Fruit fly (Drosophila melanogaster) whole organism, prepupa: ENCODE measurements around the gene CG31740.

Experiments
- CG10631 ChIP-seq: fragments of 200-800 bp; sonication (Bioruptor generic); optimal IDR thresholded peaks from 2 replicates; lab custom pipeline; 2016; ENCODE audit warnings: missing biosample characterization, missing genetic modification characterization
- CG11294 ChIP-seq: fragments of 200-800 bp; sonication (Bioruptor generic); IDR thresholded peaks from 2 replicates; pipeline ENCODE4 v1.3.6; 2022; ENCODE audit warnings: missing biosample characterization, missing genetic modification characterization
- CG11762 ChIP-seq: fragments of 200-800 bp; sonication (Bioruptor generic); optimal IDR thresholded peaks from 3 replicates; lab custom pipeline; 2016; ENCODE audit warnings: missing biosample characterization, missing genetic modification characterization; ENCODE audit not compliant: insufficient read depth
- CG11902 ChIP-seq: fragments of 200-800 bp; sonication (Bioruptor generic); optimal IDR thresholded peaks from 3 replicates; lab custom pipeline; 2016; ENCODE audit warnings: missing biosample characterization, missing genetic modification characterization
- CG15336 ChIP-seq: fragments of 200-800 bp; sonication (Bioruptor generic); IDR thresholded peaks from 2 replicates; pipeline ENCODE4 v1.3.6; 2022; ENCODE audit warnings: missing biosample characterization, missing genetic modification characterization
- CG16779 ChIP-seq: fragments of 200-800 bp; sonication (Bioruptor generic); optimal IDR thresholded peaks from 3 replicates; lab custom pipeline; 2017; ENCODE audit warnings: missing biosample characterization, mild to moderate bottlenecking, missing genetic modification characterization
- CG31627 ChIP-seq: fragments of 200-800 bp; sonication (Bioruptor generic); optimal IDR thresholded peaks from 3 replicates; lab custom pipeline; 2016; ENCODE audit warnings: missing biosample characterization, missing genetic modification characterization
- CG32006 ChIP-seq: fragments of 200-800 bp; sonication (Bioruptor generic); optimal IDR thresholded peaks from 3 replicates; lab custom pipeline; 2017; ENCODE audit warnings: missing biosample characterization, mild to moderate bottlenecking, missing genetic modification characterization
- CG34406 ChIP-seq: fragments of 200-800 bp; sonication (Bioruptor generic); optimal IDR thresholded peaks from 3 replicates; lab custom pipeline; 2016; ENCODE audit warnings: missing biosample characterization, missing genetic modification characterization
- CG6276 ChIP-seq: fragments of 200-800 bp; sonication (Bioruptor generic); optimal IDR thresholded peaks from 2 replicates; lab custom pipeline; 2017; ENCODE audit warnings: missing biosample characterization, mild to moderate bottlenecking, missing genetic modification characterization
- CG6792 ChIP-seq: fragments of 200-800 bp; sonication (Bioruptor generic); optimal IDR thresholded peaks from 3 replicates; lab custom pipeline; 2016; ENCODE audit warnings: missing biosample characterization, missing genetic modification characterization
- CG6808 ChIP-seq: fragments of 200-800 bp; sonication (Bioruptor generic); optimal IDR thresholded peaks from 3 replicates; lab custom pipeline; 2017; ENCODE audit warnings: missing biosample characterization, missing genetic modification characterization, mild to moderate bottlenecking, moderate library complexity, missing genetic modification reagents
- CG9139 ChIP-seq: fragments of 200-800 bp; sonication (Bioruptor generic); optimal IDR thresholded peaks from 3 replicates; lab custom pipeline; 2017; ENCODE audit warnings: missing biosample characterization, mild to moderate bottlenecking, missing genetic modification characterization
- Eip78C ChIP-seq: fragments of 200-800 bp; sonication (Bioruptor generic); peaks from one replicate; lab custom pipeline; 2016; ENCODE audit warnings: missing biosample characterization, missing genetic modification characterization
- Eip93F ChIP-seq: fragments of 200-800 bp; sonication (Bioruptor generic); optimal IDR thresholded peaks from 2 replicates; lab custom pipeline; 2016; ENCODE audit warnings: missing biosample characterization, mild to moderate bottlenecking, missing genetic modification characterization
- Ets96B ChIP-seq: fragments of 200-800 bp; optimal IDR thresholded peaks from 2 replicates; lab custom pipeline; 2019; ENCODE audit warnings: missing biosample characterization, mild to moderate bottlenecking, missing genetic modification characterization, moderate library complexity
- Hr38 ChIP-seq: sonication (Bioruptor generic); optimal IDR thresholded peaks from 2 replicates; lab custom pipeline; 2016; ENCODE audit warnings: missing biosample characterization, missing genetic modification characterization
- Hr39 ChIP-seq: fragments of 200-800 bp; sonication (Bioruptor generic); optimal IDR thresholded peaks from 2 replicates; lab custom pipeline; 2016; ENCODE audit warnings: missing biosample characterization, missing genetic modification characterization
- Hr4 ChIP-seq: fragments of 200-800 bp; sonication (Bioruptor generic); optimal IDR thresholded peaks from 3 replicates; lab custom pipeline; 2016; ENCODE audit warnings: missing biosample characterization, missing genetic modification characterization
- Lpt ChIP-seq: fragments of 200-800 bp; sonication (Bioruptor generic); optimal IDR thresholded peaks from 3 replicates; lab custom pipeline; 2016; ENCODE audit warnings: missing biosample characterization, missing genetic modification characterization
- Smox ChIP-seq: fragments of 200-800 bp; sonication (Bioruptor generic); optimal IDR thresholded peaks from 3 replicates; lab custom pipeline; 2016; ENCODE audit warnings: missing biosample characterization, missing genetic modification characterization
- Sox102F ChIP-seq: fragments of 200-800 bp; sonication (Bioruptor generic); optimal IDR thresholded peaks from 2 replicates; lab custom pipeline; 2016; ENCODE audit warnings: missing biosample characterization, mild to moderate bottlenecking, missing genetic modification characterization
- Sox14 ChIP-seq: fragments of 200-800 bp; sonication (Bioruptor generic); optimal IDR thresholded peaks from 3 replicates; lab custom pipeline; 2016; ENCODE audit warnings: missing biosample characterization, missing genetic modification characterization
- Sox15 ChIP-seq: fragments of 200-800 bp; sonication (Bioruptor generic); optimal IDR thresholded peaks from 3 replicates; lab custom pipeline; 2016; ENCODE audit warnings: missing biosample characterization, missing genetic modification characterization
- achi ChIP-seq: fragments of 200-800 bp; sonication (Bioruptor generic); optimal IDR thresholded peaks from 3 replicates; lab custom pipeline; 2016; ENCODE audit warnings: missing biosample characterization, missing genetic modification characterization
- acj6 ChIP-seq: fragments of 200-800 bp; sonication (Bioruptor generic); optimal IDR thresholded peaks from 3 replicates; lab custom pipeline; 2016; ENCODE audit warnings: missing biosample characterization, missing genetic modification characterization
- dac ChIP-seq: fragments of 200-800 bp; sonication (Bioruptor generic); optimal IDR thresholded peaks from 2 replicates; lab custom pipeline; 2017; ENCODE audit warnings: missing biosample characterization, mild to moderate bottlenecking, missing genetic modification characterization
- fd59A ChIP-seq: fragments of 200-800 bp; sonication (Bioruptor generic); optimal IDR thresholded peaks from 2 replicates; lab custom pipeline; 2017; ENCODE audit warnings: missing biosample characterization, mild to moderate bottlenecking, missing genetic modification characterization, missing genetic modification reagents
- lz ChIP-seq: fragments of 200-800 bp; sonication (Bioruptor generic); optimal IDR thresholded peaks from 3 replicates; lab custom pipeline; 2016; ENCODE audit warnings: missing biosample characterization, missing genetic modification characterization
- net ChIP-seq: fragments of 200-800 bp; sonication (Bioruptor generic); optimal IDR thresholded peaks from 3 replicates; lab custom pipeline; 2016; ENCODE audit warnings: missing biosample characterization, missing genetic modification characterization
- pdm3 ChIP-seq: fragments of 200-800 bp; sonication (Bioruptor generic); optimal IDR thresholded peaks from 3 replicates; lab custom pipeline; 2016; ENCODE audit warnings: missing biosample characterization, missing genetic modification characterization
- ss ChIP-seq, 2 experiments: fragments of 200-800 bp; sonication (Bioruptor generic); optimal IDR thresholded peaks; 2 replicates in 1 of 2; 3 replicates in 1 of 2; lab custom pipeline; 2017 to 2018; ENCODE audit warnings: mild to moderate bottlenecking in 2 of 2, missing biosample characterization in 2 of 2, missing genetic modification characterization in 2 of 2, moderate library complexity in 1 of 2
- topi ChIP-seq: fragments of 200-800 bp; sonication (Bioruptor generic); optimal IDR thresholded peaks from 3 replicates; lab custom pipeline; 2016; ENCODE audit warnings: missing biosample characterization, missing genetic modification characterization
- vri ChIP-seq: fragments of 200-800 bp; sonication (Bioruptor generic); optimal IDR thresholded peaks from 3 replicates; lab custom pipeline; 2016; ENCODE audit warnings: missing biosample characterization, mild to moderate bottlenecking, missing genetic modification characterization

CG31740 gene

DNA sequence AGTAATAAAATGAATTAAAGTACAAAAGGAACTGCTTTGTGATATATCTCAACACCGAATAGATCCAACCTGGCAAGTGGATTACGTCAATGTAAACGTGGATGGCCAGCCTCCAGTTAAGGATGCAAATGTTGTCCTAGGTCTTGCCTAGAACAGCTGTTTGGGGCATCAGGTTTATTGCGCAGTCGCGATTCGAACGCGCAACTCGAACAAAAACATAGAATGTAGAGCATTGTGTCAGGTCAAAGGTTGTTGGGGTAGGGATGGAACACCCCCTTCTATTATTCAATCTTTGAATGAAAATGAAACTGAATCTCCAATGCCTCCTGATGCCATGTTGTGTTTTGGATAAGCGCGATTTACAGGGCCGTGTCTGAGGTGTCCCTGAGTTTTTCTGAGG, 919 bp downstream of the CG31740 start:
- no peak for TF ChIP-seq Hr38
- TF ChIP-seq topi (GFP tag; lab: Kevin White, UChicago), result no peak
- no peak for TF ChIP-seq Lpt (GFP tag; lab: Kevin White, UChicago)
- no peak for TF ChIP-seq Ets96B (tag; lab: Kevin White, UChicago)
- no peak for TF ChIP-seq fd59A
- TF ChIP-seq CG10631, result no peak
- TF ChIP-seq ss (GFP tag; optimal IDR thresholded peaks at IDR 0.05; lab: Kevin White, UChicago), result no peak
- no peak for TF ChIP-seq Eip93F (GFP tag; lab: Kevin White, UChicago)
- TF ChIP-seq Eip78C (GFP tag; lab: Kevin White, UChicago), result no peak
- no peak for TF ChIP-seq pdm3 (GFP tag; lab: Kevin White, UChicago)
- TF ChIP-seq achi (GFP tag; lab: Kevin White, UChicago), result no peak
- TF ChIP-seq lz (GFP tag; lab: Kevin White, UChicago), result no peak

DNA sequence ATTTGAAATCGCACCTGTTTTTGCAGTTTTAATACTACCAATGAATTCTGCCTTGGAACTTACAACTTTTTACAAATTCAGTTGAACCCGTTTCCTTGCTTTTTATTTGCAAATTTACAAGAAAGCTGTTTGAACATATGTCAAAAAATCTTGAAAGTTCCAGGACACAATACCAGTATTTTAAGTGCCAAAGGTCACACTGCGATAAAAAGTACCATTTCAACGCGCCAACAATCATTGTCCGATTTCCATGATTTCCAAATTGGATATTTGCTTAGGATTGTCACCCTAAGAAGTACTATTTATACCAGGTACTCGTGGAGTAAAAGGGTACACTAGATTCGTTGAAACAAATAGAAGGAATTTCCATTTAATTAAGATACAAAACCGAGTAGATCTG, 2.6 kb downstream of the CG31740 start, which contains the start of gene elfless:
Gene elfless, minus strand, starts transcription at position 101 of the 400 bp plus-strand sequence.
- TF ChIP-seq Hr4 (GFP tag; lab: Kevin White, UChicago) (no peak), CG16779 (no peak), CG9139 (GFP tag; lab: Kevin White, UChicago) (no peak), pdm3 (GFP tag; lab: Kevin White, UChicago) (no peak), CG6808 (GFP tag; lab: Kevin White, UChicago) (no peak), acj6 (GFP tag; lab: Kevin White, UChicago) (no peak), fd59A (no peak), dac (GFP tag; lab: Kevin White, UChicago) (no peak), CG10631 (no peak), ss (GFP tag; optimal IDR thresholded peaks at IDR 0.05; lab: Kevin White, UChicago) (no peak), Sox15 (no peak), CG15336 (GFP tag; lab: Robert Waterston, UW) (no peak), CG34406 (no peak), vri (GFP tag; lab: Kevin White, UChicago) (no peak), Smox (GFP tag; lab: Kevin White, UChicago) (no peak), Eip78C (GFP tag; lab: Kevin White, UChicago) (no peak), CG6792 (GFP tag; lab: Kevin White, UChicago) (no peak), Sox102F (no peak), Hr39 (GFP tag; lab: Kevin White, UChicago) (no peak), CG11902 (GFP tag; lab: Kevin White, UChicago) (no peak)

DNA sequence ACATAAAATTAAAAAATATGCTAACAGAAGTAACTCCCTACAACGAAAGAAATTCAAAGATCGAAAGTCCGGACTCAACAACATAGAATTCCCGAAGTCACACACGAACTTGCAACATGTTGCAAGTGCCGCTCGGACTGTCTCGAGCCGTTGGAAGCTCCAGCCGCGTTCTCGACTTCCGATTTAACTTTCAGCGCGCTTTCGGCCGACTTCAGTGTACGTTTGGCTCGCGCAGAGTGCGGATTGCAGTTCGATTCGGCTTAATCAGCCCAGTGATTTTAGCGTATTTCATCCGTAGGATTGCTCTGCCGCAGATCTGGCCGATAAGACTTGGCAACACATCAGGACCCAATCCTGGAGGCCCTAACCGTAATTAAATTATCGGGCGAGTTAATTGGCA, 3.4 kb downstream of the CG31740 start, which contains the start of gene rdo:
Gene rdo, plus strand, starts transcription at position 213 of the 400 bp plus-strand sequence.
- TF ChIP-seq CG10631 (no peak), ss (GFP tag; optimal IDR thresholded peaks at IDR 0.05; lab: Kevin White, UChicago) (no peak), CG9139 (GFP tag; lab: Kevin White, UChicago) (no peak), CG11902 (GFP tag; lab: Kevin White, UChicago) (no peak), CG6276 (GFP tag; lab: Kevin White, UChicago) (no peak), Ets96B (tag; lab: Kevin White, UChicago) (no peak), CG32006 (no peak), Eip78C (GFP tag; lab: Kevin White, UChicago) (no peak), CG11762 (GFP tag; lab: Kevin White, UChicago) (no peak), CG15336 (GFP tag; lab: Robert Waterston, UW) (no peak), fd59A (no peak), Sox14 (GFP tag; lab: Kevin White, UChicago) (no peak), CG31627 (GFP tag; lab: Kevin White, UChicago) (no peak), CG11294 (no peak), net (GFP tag; lab: Kevin White, UChicago) (no peak)

DNA sequence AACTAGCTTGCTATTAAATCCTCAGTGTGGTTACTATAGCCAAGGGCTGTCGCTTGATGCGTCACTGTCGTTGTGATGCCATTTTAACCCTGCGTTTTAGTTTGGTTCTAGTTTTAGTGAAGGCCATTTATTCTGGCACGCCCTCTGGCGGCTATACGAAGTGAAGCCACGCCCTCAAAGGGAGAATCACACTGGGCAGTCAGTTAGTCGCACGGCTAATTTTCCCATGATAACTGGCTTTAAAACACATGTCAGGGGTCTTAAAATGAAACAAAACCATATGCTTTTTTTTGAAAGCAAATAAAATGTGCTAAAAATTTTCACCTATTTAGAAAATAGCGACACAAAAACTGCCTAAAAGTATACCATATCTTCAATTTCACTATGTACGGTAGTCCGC, 24.0 kb downstream of the CG31740 start:
- no peak for TF ChIP-seq CG10631
